Fruit fly (Drosophila melanogaster) Kc167 (cell line): ENCODE data around the gene CG15628.

ENCODE experiments used
- Sin3A ChIP-seq: fragments of >200 bp; optimal IDR thresholded peaks from 2 replicates; lab custom pipeline; 2018; ENCODE audit warnings: missing external identifiers
- h ChIP-seq: fragments of >200 bp; optimal IDR thresholded peaks from 3 replicates; lab custom pipeline; 2018; ENCODE audit warnings: missing external identifiers
- insv ChIP-seq: fragments of >200 bp; optimal IDR thresholded peaks from 3 replicates; lab custom pipeline; 2018; ENCODE audit warnings: missing external identifiers
- psq ChIP-seq: fragments of >200 bp; optimal IDR thresholded peaks from 2 replicates; lab custom pipeline; 2017; ENCODE audit warnings: missing external identifiers

dm6 chr2L:4847191-4847853, 25.7 kb downstream of the CG15628 start, which contains the start of the genes mxt and CG11927:
- TF ChIP-seq insv (lab: Kevin White, UChicago), result no peak
- no peak for TF ChIP-seq psq (lab: Kevin White, UChicago)
- TF ChIP-seq h (lab: Kevin White, UChicago), result no peak
- no peak for TF ChIP-seq Sin3A
